Fruit fly (Drosophila melanogaster) whole organism, embryonic: Measurements from ENCODE around the gene CG4278.

Experiments used
- Abd-B ChIP-seq: fragments of 200-800 bp; sonication (Bioruptor generic); optimal IDR thresholded peaks from 2 replicates; lab custom pipeline; 2018; ENCODE audit warnings: missing biosample characterization, mild to moderate bottlenecking, missing genetic modification characterization, moderate library complexity
- Asciz ChIP-seq: fragments of 200-800 bp; sonication (Bioruptor generic); optimal IDR thresholded peaks from 2 replicates; lab custom pipeline; 2017; ENCODE audit warnings: missing biosample characterization, mild to moderate bottlenecking, missing genetic modification characterization, missing genetic modification reagents
- CG10267 ChIP-seq: fragments of 200-800 bp; sonication (Bioruptor generic); optimal IDR thresholded peaks from 2 replicates; lab custom pipeline; 2018; ENCODE audit warnings: missing biosample characterization, mild to moderate bottlenecking, missing genetic modification characterization, moderate library complexity
- CG10321 ChIP-seq: fragments of 200-800 bp; sonication (Bioruptor generic); IDR thresholded peaks from 2 replicates; pipeline ENCODE4 v1.3.6; 2022; ENCODE audit warnings: missing biosample characterization, missing genetic modification characterization
- CG12219 ChIP-seq: fragments of 200-800 bp; sonication (Bioruptor generic); optimal IDR thresholded peaks from 3 replicates; lab custom pipeline; 2018; ENCODE audit warnings: missing biosample characterization, mild to moderate bottlenecking, missing genetic modification characterization
- CG12942 ChIP-seq: fragments of 200-800 bp; sonication (Bioruptor generic); optimal IDR thresholded peaks from 3 replicates; lab custom pipeline; 2016; ENCODE audit warnings: missing biosample characterization, missing genetic modification characterization
- CG13123 ChIP-seq: fragments of 200-800 bp; sonication (Bioruptor generic); optimal IDR thresholded peaks from 2 replicates; lab custom pipeline; 2016; ENCODE audit warnings: missing biosample characterization, missing genetic modification characterization
- CG15514 ChIP-seq: fragments of 200-800 bp; sonication (Bioruptor generic); optimal IDR thresholded peaks from 3 replicates; lab custom pipeline; 2017; ENCODE audit warnings: missing biosample characterization, missing genetic modification characterization, mild to moderate bottlenecking, moderate library complexity, missing genetic modification reagents
- CG1647 ChIP-seq: fragments of 200-800 bp; sonication (Bioruptor generic); optimal IDR thresholded peaks from 3 replicates; lab custom pipeline; 2016; ENCODE audit warnings: missing biosample characterization, missing genetic modification characterization
- CG17568 ChIP-seq: fragments of 200-800 bp; sonication (Bioruptor generic); optimal IDR thresholded peaks from 2 replicates; lab custom pipeline; 2018; ENCODE audit warnings: missing biosample characterization, mild to moderate bottlenecking, missing genetic modification characterization, moderate library complexity
- CG17912 ChIP-seq: fragments of 200-800 bp; sonication (Bioruptor generic); optimal IDR thresholded peaks from 2 replicates; lab custom pipeline; 2018; ENCODE audit warnings: missing biosample characterization, mild to moderate bottlenecking, missing genetic modification characterization
- CG2199 ChIP-seq: fragments of 200-800 bp; sonication (Bioruptor generic); IDR thresholded peaks from 3 replicates; pipeline ENCODE4 v1.3.6; 2022; ENCODE audit warnings: missing biosample characterization, missing genetic modification characterization
- CG34224 ChIP-seq: fragments of 200-800 bp; sonication (Bioruptor generic); IDR thresholded peaks from 3 replicates; pipeline ENCODE4 v1.3.6; 2022; ENCODE audit warnings: missing biosample characterization, missing genetic modification characterization; ENCODE audit not compliant: partially characterized antibody
- CG3995 ChIP-seq: fragments of 200-800 bp; sonication (Bioruptor generic); optimal IDR thresholded peaks from 3 replicates; lab custom pipeline; 2016; ENCODE audit warnings: missing biosample characterization, missing genetic modification characterization
- CG43689 ChIP-seq: fragments of 200-800 bp; sonication (Bioruptor generic); IDR thresholded peaks from 2 replicates; pipeline ENCODE4 v1.3.6; 2022; ENCODE audit warnings: missing biosample characterization, missing genetic modification characterization
- CG4617 ChIP-seq: fragments of 200-800 bp; sonication (Bioruptor generic); optimal IDR thresholded peaks from 3 replicates; lab custom pipeline; 2016; ENCODE audit warnings: missing biosample characterization, missing genetic modification characterization, borderline replicate concordance
- CG6654 ChIP-seq: fragments of 200-800 bp; sonication (Bioruptor generic); optimal IDR thresholded peaks from 2 replicates; lab custom pipeline; 2017; ENCODE audit warnings: missing biosample characterization, mild to moderate bottlenecking, missing genetic modification characterization
- CG7839 ChIP-seq: fragments of 200-800 bp; sonication (Bioruptor generic); optimal IDR thresholded peaks from 3 replicates; lab custom pipeline; 2018; ENCODE audit warnings: missing biosample characterization, mild to moderate bottlenecking, missing genetic modification characterization, moderate library complexity
- CG8924 ChIP-seq: fragments of 200-800 bp; optimal IDR thresholded peaks from 3 replicates; lab custom pipeline; 2019; ENCODE audit warnings: missing biosample characterization, mild to moderate bottlenecking, missing genetic modification characterization, moderate library complexity
- CG9437 ChIP-seq: fragments of 200-800 bp; sonication (Bioruptor generic); optimal IDR thresholded peaks from 2 replicates; lab custom pipeline; 2018; ENCODE audit warnings: missing biosample characterization, mild to moderate bottlenecking, missing genetic modification characterization
- CoRest ChIP-seq: fragments of 200-800 bp; sonication (Bioruptor generic); optimal IDR thresholded peaks from 3 replicates; lab custom pipeline; 2018; ENCODE audit warnings: missing biosample characterization, mild to moderate bottlenecking, missing genetic modification characterization, moderate library complexity
- Doc2 ChIP-seq: fragments of 200-800 bp; sonication (Bioruptor generic); IDR thresholded peaks from 2 replicates; pipeline ENCODE4 v1.3.6; 2022; ENCODE audit warnings: missing biosample characterization, missing genetic modification characterization
- Drgx ChIP-seq: fragments of 200-800 bp; sonication (Bioruptor generic); IDR thresholded peaks from 2 replicates; pipeline ENCODE4 v1.3.6; 2022; ENCODE audit warnings: missing biosample characterization, missing genetic modification characterization
- ERR ChIP-seq: fragments of 200-800 bp; sonication (Bioruptor generic); optimal IDR thresholded peaks from 2 replicates; lab custom pipeline; 2016; ENCODE audit warnings: missing biosample characterization, missing genetic modification characterization
- Fer2 ChIP-seq: fragments of 200-800 bp; sonication (Bioruptor generic); optimal IDR thresholded peaks from 2 replicates; lab custom pipeline; 2018; ENCODE audit warnings: missing biosample characterization, mild to moderate bottlenecking, missing genetic modification characterization, moderate library complexity
- Fer3 ChIP-seq: fragments of 200-800 bp; sonication (Bioruptor generic); optimal IDR thresholded peaks from 2 replicates; lab custom pipeline; 2018; ENCODE audit warnings: missing biosample characterization, mild to moderate bottlenecking, missing genetic modification characterization, moderate library complexity
- Hr39 ChIP-seq: fragments of >200 bp; optimal IDR thresholded peaks from 2 replicates; lab custom pipeline; 2017
- Kr ChIP-seq: fragments of 200-800 bp; sonication (Bioruptor generic); optimal IDR thresholded peaks from 2 replicates; lab custom pipeline; 2017; ENCODE audit warnings: missing biosample characterization, mild to moderate bottlenecking, missing genetic modification characterization
- Lim3 ChIP-seq: fragments of 200-800 bp; sonication (Bioruptor generic); IDR thresholded peaks from 2 replicates; pipeline ENCODE4 v1.3.6; 2022; ENCODE audit warnings: missing biosample characterization, missing genetic modification characterization
- Med ChIP-seq: fragments of 200-800 bp; sonication (Bioruptor generic); peaks from one replicate; lab custom pipeline; 2016; ENCODE audit warnings: missing biosample characterization, missing genetic modification characterization, mild to moderate bottlenecking, inconsistent platforms, moderate library complexity
- Opbp ChIP-seq: fragments of 200-800 bp; sonication (Bioruptor generic); IDR thresholded peaks from 3 replicates; pipeline ENCODE4 v1.3.6; 2022; ENCODE audit warnings: missing biosample characterization, missing genetic modification characterization; ENCODE audit not compliant: partially characterized antibody
- Scr ChIP-seq: fragments of 200-800 bp; sonication (Bioruptor generic); IDR thresholded peaks from 2 replicates; pipeline ENCODE4 v1.3.6; 2022; ENCODE audit warnings: missing biosample characterization, missing genetic modification characterization; ENCODE audit not compliant: partially characterized antibody
- Spps ChIP-seq: fragments of 200-800 bp; sonication (Bioruptor generic); optimal IDR thresholded peaks from 2 replicates; lab custom pipeline; 2018; ENCODE audit warnings: missing biosample characterization, mild to moderate bottlenecking, missing genetic modification characterization
- Taf1 ChIP-seq: fragments of 200-800 bp; sonication (Bioruptor generic); IDR thresholded peaks from 2 replicates; pipeline ENCODE4 v1.3.6; 2022; ENCODE audit warnings: missing biosample characterization, missing genetic modification characterization
- ac ChIP-seq: fragments of 200-800 bp; sonication (Bioruptor generic); optimal IDR thresholded peaks from 3 replicates; lab custom pipeline; 2017; ENCODE audit warnings: missing biosample characterization, mild to moderate bottlenecking, missing genetic modification characterization
- ap ChIP-seq: fragments of 200-800 bp; sonication (Bioruptor generic); IDR thresholded peaks from 2 replicates; pipeline ENCODE4 v1.3.6; 2022; ENCODE audit warnings: missing biosample characterization, missing genetic modification characterization
- ara ChIP-seq: fragments of 200-800 bp; sonication (Bioruptor generic); IDR thresholded peaks from 2 replicates; pipeline ENCODE4 v1.3.6; 2022; ENCODE audit warnings: missing biosample characterization, missing genetic modification characterization
- croc ChIP-seq: fragments of 200-800 bp; sonication (Bioruptor generic); conservative IDR thresholded peaks from 3 replicates; pipeline ENCODE4 v1.3.6; 2022; ENCODE audit warnings: missing biosample characterization, missing genetic modification characterization
- dan ChIP-seq: fragments of 200-800 bp; sonication (Bioruptor generic); IDR thresholded peaks from 2 replicates; pipeline ENCODE4 v1.3.6; 2022; ENCODE audit warnings: missing biosample characterization, missing genetic modification characterization
- gfzf ChIP-seq: fragments of 200-800 bp; sonication (Bioruptor generic); optimal IDR thresholded peaks from 2 replicates; lab custom pipeline; 2016; ENCODE audit warnings: missing biosample characterization, mild to moderate bottlenecking, missing genetic modification characterization, moderate library complexity
- ham ChIP-seq: fragments of 200-800 bp; sonication (Bioruptor generic); IDR thresholded peaks from 2 replicates; pipeline ENCODE4 v1.3.6; 2022; ENCODE audit warnings: missing biosample characterization, missing genetic modification characterization
- jigr1 ChIP-seq: fragments of 200-800 bp; sonication (Bioruptor generic); IDR thresholded peaks from 3 replicates; pipeline ENCODE4 v1.3.6; 2022; ENCODE audit warnings: missing biosample characterization, missing genetic modification characterization
- otp ChIP-seq: fragments of 200-800 bp; sonication (Bioruptor generic); IDR thresholded peaks from 3 replicates; pipeline ENCODE4, ENCODE4 v1.3.6; 2022; ENCODE audit warnings: missing biosample characterization, missing genetic modification characterization
- pfk ChIP-seq: fragments of 200-800 bp; sonication (Bioruptor generic); optimal IDR thresholded peaks from 2 replicates; lab custom pipeline; 2018; ENCODE audit warnings: missing biosample characterization, mild to moderate bottlenecking, missing genetic modification characterization, moderate library complexity
- phol ChIP-seq: fragments of 200-800 bp; sonication (Bioruptor generic); optimal IDR thresholded peaks from 3 replicates; lab custom pipeline; 2018; ENCODE audit warnings: missing biosample characterization, mild to moderate bottlenecking, missing genetic modification characterization, moderate library complexity
- pros ChIP-seq: fragments of 200-800 bp; sonication (Bioruptor generic); optimal IDR thresholded peaks from 3 replicates; lab custom pipeline; 2019; ENCODE audit warnings: missing biosample characterization, mild to moderate bottlenecking, missing genetic modification characterization, moderate library complexity
- rib ChIP-seq: fragments of 200-800 bp; sonication (Bioruptor generic); IDR thresholded peaks from 2 replicates; pipeline ENCODE4 v1.3.6; 2022; ENCODE audit warnings: missing biosample characterization, missing genetic modification characterization
- sc ChIP-seq, 3 experiments: fragments of >200 bp in 2 of 3; fragments of 200-800 bp in 1 of 3; sonication (Bioruptor generic) in 1 of 3; optimal IDR thresholded peaks; 2 replicates in 2 of 3; 3 replicates in 1 of 3; lab custom pipeline; 2017; ENCODE audit warnings: mild to moderate bottlenecking in 1 of 3, missing biosample characterization in 1 of 3, missing genetic modification characterization in 1 of 3, missing genetic modification reagents in 1 of 3
- sug ChIP-seq: fragments of 200-800 bp; optimal IDR thresholded peaks from 2 replicates; lab custom pipeline; 2019; ENCODE audit warnings: missing biosample characterization, mild to moderate bottlenecking, missing genetic modification characterization, moderate library complexity
- tio ChIP-seq: fragments of 200-800 bp; sonication (Bioruptor generic); optimal IDR thresholded peaks from 2 replicates; lab custom pipeline; 2017; ENCODE audit warnings: missing biosample characterization, missing genetic modification characterization, inconsistent platforms
- wor ChIP-seq: fragments of 200-800 bp; sonication (Bioruptor generic); IDR thresholded peaks from 2 replicates; pipeline ENCODE4 v1.3.6; 2022; ENCODE audit warnings: missing biosample characterization, missing genetic modification characterization

CG4278 gene

dm6 chr2L:16357865-16358264 lies 31.0 kb downstream of the CG4278 start (continued):
- TF ChIP-seq CG4617 (GFP tag; lab: Kevin White, UChicago) (no peak), CG9437 (GFP tag; lab: Kevin White, UChicago) (no peak), ara (GFP tag; lab: Robert Waterston, UW) (peak; percentile 43; the same call in 1 of the 2 replicates), CG2199 (GFP tag; lab: Robert Waterston, UW) (no peak), Fer3 (tag; lab: Kevin White, UChicago) (peak; percentile 17), Drgx (GFP tag; lab: Robert Waterston, UW) (no peak), CG12219 (GFP tag; lab: Kevin White, UChicago) (no peak), croc (no peak), Taf1 (GFP tag; lab: Robert Waterston, UW) (no peak), tio (GFP tag; lab: Kevin White, UChicago) (peak; percentile 13), CG8924 (peak; percentile 35), Med (GFP tag; lab: Kevin White, UChicago) (no peak), Asciz (GFP tag; lab: Kevin White, UChicago) (peak; percentile 18), CG3995 (GFP tag; lab: Kevin White, UChicago) (no peak), pfk (no peak), CoRest (peak; percentile 16), CG10321 (GFP tag; lab: Robert Waterston, UW) (no peak), Doc2 (GFP tag; lab: Robert Waterston, UW) (no peak), dan (GFP tag; lab: Robert Waterston, UW) (no peak), wor (GFP tag; lab: Robert Waterston, UW) (no peak), CG17912 (GFP tag; lab: Kevin White, UChicago) (no peak), CG10267 (tag; lab: Kevin White, UChicago) (peak; percentile 29), CG13123 (no peak), CG34224 (GFP tag; lab: Robert Waterston, UW) (no peak), sc (optimal IDR thresholded peaks at IDR 0.05; lab: Kevin White, UChicago) (no peak), sc (GFP tag; optimal IDR thresholded peaks at IDR 0.05; lab: Kevin White, UChicago) (peak; percentile 21), CG17568 (GFP tag; lab: Kevin White, UChicago) (no peak), gfzf (GFP tag; lab: Kevin White, UChicago) (no peak), ERR (GFP tag; lab: Kevin White, UChicago) (no peak), CG43689 (GFP tag; lab: Robert Waterston, UW) (no peak), Scr (GFP tag; lab: Robert Waterston, UW) (no peak), otp (GFP tag; lab: Robert Waterston, UW) (no peak), CG7839 (tag; lab: Kevin White, UChicago) (peak; percentile 38), rib (no peak), CG12942 (GFP tag; lab: Kevin White, UChicago) (no peak), sug (tag; lab: Kevin White, UChicago) (no peak), ham (GFP tag; lab: Robert Waterston, UW) (no peak), Hr39 (lab: Kevin White, UChicago) (no peak), ac (GFP tag; lab: Kevin White, UChicago) (no peak), ap (GFP tag; lab: Robert Waterston, UW) (no peak), Spps (tag; lab: Kevin White, UChicago) (no peak), CG1647 (no peak), Opbp (GFP tag; lab: Robert Waterston, UW) (no peak), Abd-B (GFP tag; lab: Kevin White, UChicago) (no peak), pros (GFP tag; lab: Kevin White, UChicago) (no peak), CG6654 (GFP tag; lab: Kevin White, UChicago) (no peak), phol (tag; lab: Kevin White, UChicago) (peak; percentile 38), Kr (no peak), CG15514 (GFP tag; lab: Kevin White, UChicago) (peak; percentile 3), Lim3 (no peak), jigr1 (no peak), Fer2 (tag; lab: Kevin White, UChicago) (no peak)
